Fruit fly (Drosophila melanogaster) whole organism, embryonic: ENCODE measurements around the gene mora.

Experiments
- CG10267 ChIP-seq: fragments of 200-800 bp; sonication (Bioruptor generic); optimal IDR thresholded peaks from 2 replicates; lab custom pipeline; 2018; ENCODE audit warnings: missing biosample characterization, mild to moderate bottlenecking, missing genetic modification characterization, moderate library complexity
- CG10321 ChIP-seq: fragments of 200-800 bp; sonication (Bioruptor generic); IDR thresholded peaks from 2 replicates; pipeline ENCODE4 v1.3.6; 2022; ENCODE audit warnings: missing biosample characterization, missing genetic modification characterization
- CG10366 ChIP-seq: fragments of 200-800 bp; sonication (Bioruptor generic); IDR thresholded peaks from 2 replicates; pipeline ENCODE4 v1.3.6; 2022; ENCODE audit warnings: missing biosample characterization, missing genetic modification characterization
- CG10431 ChIP-seq: fragments of 200-800 bp; sonication (Bioruptor generic); optimal IDR thresholded peaks from 3 replicates; lab custom pipeline; 2018; ENCODE audit warnings: missing biosample characterization, mild to moderate bottlenecking, missing genetic modification characterization
- CG10959 ChIP-seq: fragments of 200-800 bp; sonication (Bioruptor generic); IDR thresholded peaks from 2 replicates; pipeline ENCODE4 v1.3.6; 2022; ENCODE audit warnings: missing biosample characterization, missing genetic modification characterization
- CG11247 ChIP-seq: fragments of 200-800 bp; sonication (Bioruptor generic); IDR thresholded peaks from 2 replicates; pipeline ENCODE4 v1.3.6; 2022; ENCODE audit warnings: missing biosample characterization, missing genetic modification characterization
- CG11504 ChIP-seq: fragments of 200-800 bp; sonication (Bioruptor generic); optimal IDR thresholded peaks from 3 replicates; lab custom pipeline; 2019; ENCODE audit warnings: missing biosample characterization, mild to moderate bottlenecking, missing genetic modification characterization, moderate library complexity
- CG11696 ChIP-seq: fragments of 200-800 bp; sonication (Bioruptor generic); IDR thresholded peaks from 2 replicates; pipeline ENCODE4 v1.3.6; 2022; ENCODE audit warnings: missing biosample characterization, missing genetic modification characterization
- CG12071 ChIP-seq: fragments of 200-800 bp; sonication (Bioruptor generic); optimal IDR thresholded peaks from 3 replicates; lab custom pipeline; 2018; ENCODE audit warnings: missing biosample characterization, mild to moderate bottlenecking, missing genetic modification characterization
- CG12104 ChIP-seq: fragments of 200-800 bp; sonication (Bioruptor generic); optimal IDR thresholded peaks from 3 replicates; lab custom pipeline; 2016; ENCODE audit warnings: missing biosample characterization, missing genetic modification characterization
- CG12659 ChIP-seq: fragments of 200-800 bp; sonication (Bioruptor generic); optimal IDR thresholded peaks from 3 replicates; lab custom pipeline; 2017; ENCODE audit warnings: mild to moderate bottlenecking, missing biosample characterization, missing genetic modification reagents, missing genetic modification characterization
- CG13123 ChIP-seq: fragments of 200-800 bp; sonication (Bioruptor generic); optimal IDR thresholded peaks from 2 replicates; lab custom pipeline; 2016; ENCODE audit warnings: missing biosample characterization, missing genetic modification characterization
- CG14710 ChIP-seq: fragments of 200-800 bp; sonication (Bioruptor generic); optimal IDR thresholded peaks from 3 replicates; lab custom pipeline; 2019; ENCODE audit warnings: missing biosample characterization, mild to moderate bottlenecking, missing genetic modification characterization, moderate library complexity
- CG1529 ChIP-seq: fragments of 200-800 bp; sonication (Bioruptor generic); optimal IDR thresholded peaks from 3 replicates; lab custom pipeline; 2018; ENCODE audit warnings: missing biosample characterization, missing genetic modification characterization
- CG17568 ChIP-seq: fragments of 200-800 bp; sonication (Bioruptor generic); optimal IDR thresholded peaks from 2 replicates; lab custom pipeline; 2018; ENCODE audit warnings: missing biosample characterization, mild to moderate bottlenecking, missing genetic modification characterization, moderate library complexity
- CG3281 ChIP-seq: fragments of 200-800 bp; sonication (Bioruptor generic); optimal IDR thresholded peaks from 3 replicates; lab custom pipeline; 2017; ENCODE audit warnings: missing biosample characterization, mild to moderate bottlenecking, missing genetic modification characterization
- CG3847 ChIP-seq: fragments of 200-800 bp; sonication (Bioruptor generic); IDR thresholded peaks from 2 replicates; pipeline ENCODE4 v1.3.6; 2022; ENCODE audit warnings: missing biosample characterization, missing genetic modification characterization
- CG3995 ChIP-seq: fragments of 200-800 bp; sonication (Bioruptor generic); optimal IDR thresholded peaks from 3 replicates; lab custom pipeline; 2016; ENCODE audit warnings: missing biosample characterization, missing genetic modification characterization
- CG6654 ChIP-seq: fragments of 200-800 bp; sonication (Bioruptor generic); optimal IDR thresholded peaks from 2 replicates; lab custom pipeline; 2017; ENCODE audit warnings: missing biosample characterization, mild to moderate bottlenecking, missing genetic modification characterization
- CG6765 ChIP-seq: fragments of 200-800 bp; sonication (Bioruptor generic); optimal IDR thresholded peaks from 3 replicates; lab custom pipeline; 2017; ENCODE audit warnings: missing biosample characterization, mild to moderate bottlenecking, missing genetic modification characterization
- CG7745 ChIP-seq: fragments of 200-800 bp; sonication (Bioruptor generic); optimal IDR thresholded peaks from 2 replicates; lab custom pipeline; 2018; ENCODE audit warnings: missing biosample characterization, mild to moderate bottlenecking, missing genetic modification characterization, moderate library complexity
- CG7839 ChIP-seq: fragments of 200-800 bp; sonication (Bioruptor generic); optimal IDR thresholded peaks from 3 replicates; lab custom pipeline; 2018; ENCODE audit warnings: missing biosample characterization, mild to moderate bottlenecking, missing genetic modification characterization, moderate library complexity
- CHES-1-like ChIP-seq: fragments of 200-800 bp; sonication (Bioruptor generic); optimal IDR thresholded peaks from 2 replicates; lab custom pipeline; 2016; ENCODE audit warnings: missing biosample characterization, missing genetic modification characterization
- CkIIα-i1 ChIP-seq: fragments of 200-800 bp; sonication (Bioruptor generic); IDR thresholded peaks from 2 replicates; pipeline ENCODE4 v1.3.6; 2022; ENCODE audit warnings: missing biosample characterization, missing genetic modification characterization
- E2f2 ChIP-seq: fragments of 200-800 bp; sonication (Bioruptor generic); IDR thresholded peaks from 2 replicates; pipeline ENCODE4 v1.3.6; 2022; ENCODE audit warnings: missing biosample characterization, missing genetic modification characterization
- Fer1 ChIP-seq: fragments of 200-800 bp; sonication (Bioruptor generic); optimal IDR thresholded peaks from 2 replicates; lab custom pipeline; 2017; ENCODE audit warnings: missing biosample characterization, mild to moderate bottlenecking, missing genetic modification characterization
- GATAe ChIP-seq: fragments of 200-800 bp; sonication (Bioruptor generic); conservative IDR thresholded peaks from 2 replicates; pipeline ENCODE4 v1.3.6; 2022; ENCODE audit warnings: missing biosample characterization, missing genetic modification characterization
- Hmr ChIP-seq: fragments of 200-800 bp; sonication (Bioruptor generic); optimal IDR thresholded peaks from 3 replicates; lab custom pipeline; 2017; ENCODE audit warnings: mild to moderate bottlenecking, missing biosample characterization, missing genetic modification reagents, missing genetic modification characterization
- MESR4 ChIP-seq: fragments of 200-800 bp; sonication (Bioruptor generic); optimal IDR thresholded peaks from 2 replicates; lab custom pipeline; 2018; ENCODE audit warnings: missing biosample characterization, mild to moderate bottlenecking, missing genetic modification characterization, moderate library complexity
- Meics ChIP-seq: fragments of 200-800 bp; sonication (Bioruptor generic); optimal IDR thresholded peaks from 2 replicates; lab custom pipeline; 2017; ENCODE audit warnings: missing biosample characterization, mild to moderate bottlenecking, missing genetic modification characterization
- Mrtf ChIP-seq: fragments of 200-800 bp; sonication (Bioruptor generic); IDR thresholded peaks from 3 replicates; pipeline ENCODE4 v1.3.6; 2022; ENCODE audit warnings: missing biosample characterization, missing genetic modification characterization
- Myb ChIP-seq: fragments of 200-800 bp; sonication (Bioruptor generic); optimal IDR thresholded peaks from 2 replicates; lab custom pipeline; 2016; ENCODE audit warnings: missing biosample characterization, missing genetic modification characterization
- ato ChIP-seq: fragments of 200-800 bp; sonication (Bioruptor generic); IDR thresholded peaks from 2 replicates; pipeline ENCODE4 v1.3.6; 2022; ENCODE audit warnings: missing biosample characterization, missing genetic modification characterization; ENCODE audit not compliant: partially characterized antibody
- bab2 ChIP-seq: fragments of 200-800 bp; sonication (Bioruptor generic); optimal IDR thresholded peaks from 2 replicates; lab custom pipeline; 2016; ENCODE audit warnings: missing biosample characterization, missing genetic modification characterization
- br ChIP-seq: fragments of >200 bp; optimal IDR thresholded peaks from 2 replicates; lab custom pipeline; 2017
- chn ChIP-seq: fragments of 200-800 bp; sonication (Bioruptor generic); optimal IDR thresholded peaks from 2 replicates; lab custom pipeline; 2016; ENCODE audit warnings: missing biosample characterization, missing genetic modification characterization
- ci ChIP-seq: fragments of 200-800 bp; sonication (Bioruptor generic); IDR thresholded peaks from 3 replicates; pipeline ENCODE4 v1.3.6; 2022; ENCODE audit warnings: missing biosample characterization, missing genetic modification characterization
- gce ChIP-seq: fragments of 200-800 bp; sonication (Bioruptor generic); IDR thresholded peaks from 3 replicates; pipeline ENCODE4 v1.3.6; 2022; ENCODE audit warnings: missing biosample characterization, missing genetic modification characterization
- grau ChIP-seq: fragments of 200-800 bp; optimal IDR thresholded peaks from 3 replicates; lab custom pipeline; 2019; ENCODE audit warnings: missing biosample characterization, mild to moderate bottlenecking, missing genetic modification characterization, moderate library complexity
- hb ChIP-seq: fragments of 200-800 bp; sonication (Bioruptor generic); IDR thresholded peaks from 3 replicates; pipeline ENCODE4 v1.3.6; 2022; ENCODE audit warnings: missing biosample characterization, missing genetic modification characterization; ENCODE audit not compliant: partially characterized antibody
- hkb ChIP-seq, 2 experiments: fragments of 200-800 bp in 1 of 2; fragments of >200 bp in 1 of 2; sonication (Bioruptor generic) in 1 of 2; IDR thresholded peaks in 1 of 2; optimal IDR thresholded peaks in 1 of 2; 2 replicates each; pipeline versions ENCODE4 v1.3.6 to Lab custom; 2017 to 2022; ENCODE audit warnings: missing biosample characterization in 1 of 2, missing genetic modification characterization in 1 of 2
- kay ChIP-seq: fragments of 200-800 bp; sonication (Bioruptor generic); optimal IDR thresholded peaks from 2 replicates; lab custom pipeline; 2016; ENCODE audit warnings: missing biosample characterization, missing genetic modification characterization
- kni ChIP-seq: fragments of 200-800 bp; sonication (Bioruptor generic); optimal IDR thresholded peaks from 3 replicates; lab custom pipeline; 2017; ENCODE audit warnings: mild to moderate bottlenecking, missing biosample characterization, missing genetic modification reagents, missing genetic modification characterization
- nau ChIP-seq: fragments of 200-800 bp; sonication (Bioruptor generic); optimal IDR thresholded peaks from 3 replicates; lab custom pipeline; 2017; ENCODE audit warnings: missing biosample characterization, mild to moderate bottlenecking, missing genetic modification characterization, missing genetic modification reagents
- org-1 ChIP-seq: fragments of 200-800 bp; sonication (Bioruptor generic); optimal IDR thresholded peaks from 2 replicates; lab custom pipeline; 2017; ENCODE audit warnings: missing biosample characterization, missing genetic modification characterization
- p53 ChIP-seq: fragments of 200-800 bp; sonication (Bioruptor generic); optimal IDR thresholded peaks from 2 replicates; lab custom pipeline; 2016; ENCODE audit warnings: missing biosample characterization, missing genetic modification characterization
- row ChIP-seq: fragments of 200-800 bp; sonication (Bioruptor generic); IDR thresholded peaks from 3 replicates; pipeline ENCODE4 v1.3.6; 2022; ENCODE audit warnings: missing biosample characterization, missing genetic modification characterization
- sd ChIP-seq: fragments of 200-800 bp; sonication (Bioruptor generic); optimal IDR thresholded peaks from 3 replicates; lab custom pipeline; 2018; ENCODE audit warnings: missing biosample characterization, mild to moderate bottlenecking, missing genetic modification characterization, moderate library complexity
- slbo ChIP-seq: fragments of 200-800 bp; sonication (Bioruptor generic); IDR thresholded peaks from 2 replicates; pipeline ENCODE4 v1.3.6; 2022; ENCODE audit warnings: missing biosample characterization, missing genetic modification characterization
- sna ChIP-seq: fragments of 200-800 bp; sonication (Bioruptor generic); IDR thresholded peaks from 2 replicates; pipeline ENCODE4 v1.3.6; 2022; ENCODE audit warnings: missing biosample characterization, missing genetic modification characterization; ENCODE audit not compliant: partially characterized antibody
- tna ChIP-seq: fragments of 200-800 bp; sonication (Bioruptor generic); IDR thresholded peaks from 2 replicates; pipeline ENCODE4 v1.3.6; 2022; ENCODE audit warnings: missing biosample characterization, missing genetic modification characterization; ENCODE audit not compliant: partially characterized antibody
- trem ChIP-seq: fragments of 200-800 bp; optimal IDR thresholded peaks from 3 replicates; lab custom pipeline; 2019; ENCODE audit warnings: missing biosample characterization, mild to moderate bottlenecking, missing genetic modification characterization, moderate library complexity

The mora gene

dm6 chr3R:24186188-24186587, at the start of gene mora (continued):
- no peak for TF ChIP-seq CG10431 (GFP tag; lab: Kevin White, UChicago)
- no peak for TF ChIP-seq CG11696
- TF ChIP-seq hkb (optimal IDR thresholded peaks at IDR 0.05; lab: Kevin White, UChicago), result no peak
- TF ChIP-seq hkb (GFP tag; IDR thresholded peaks at IDR 0.05; lab: Robert Waterston, UW), result no peak
- no peak for TF ChIP-seq CG1529 (GFP tag; lab: Kevin White, UChicago)
- TF ChIP-seq CG10959 (GFP tag; lab: Robert Waterston, UW), result no peak
- TF ChIP-seq p53 (GFP tag; lab: Kevin White, UChicago), result no peak
- no peak for TF ChIP-seq tna (GFP tag; lab: Robert Waterston, UW)
- peak; percentile 95 for TF ChIP-seq E2f2 (GFP tag; lab: Robert Waterston, UW)
- no peak for TF ChIP-seq hb (GFP tag; lab: Robert Waterston, UW)
- TF ChIP-seq MESR4 (GFP tag; lab: Kevin White, UChicago), result peak; percentile 78
- TF ChIP-seq Mrtf, result no peak
- no peak for TF ChIP-seq org-1 (GFP tag; lab: Kevin White, UChicago)
- TF ChIP-seq gce (GFP tag; lab: Robert Waterston, UW), result no peak
- TF ChIP-seq CG10366 (GFP tag; lab: Robert Waterston, UW), result no peak
- no peak for TF ChIP-seq CHES-1-like
- TF ChIP-seq sd (tag; lab: Kevin White, UChicago), result peak; percentile 48
- TF ChIP-seq CG10321 (GFP tag; lab: Robert Waterston, UW), result no peak
- no peak for TF ChIP-seq Hmr (GFP tag; lab: Kevin White, UChicago)
- no peak for TF ChIP-seq CG11504 (tag; lab: Kevin White, UChicago)
- peak; percentile 26 for TF ChIP-seq trem (tag; lab: Kevin White, UChicago)
- no peak for TF ChIP-seq GATAe (GFP tag; lab: Robert Waterston, UW)
- no peak for TF ChIP-seq CG13123
- TF ChIP-seq chn (GFP tag; lab: Kevin White, UChicago), result no peak
- no peak for TF ChIP-seq CG12659
- TF ChIP-seq Myb (GFP tag; lab: Kevin White, UChicago), result no peak
- peak; percentile 40 for TF ChIP-seq CG14710 (tag; lab: Kevin White, UChicago)
- TF ChIP-seq slbo, result no peak
- TF ChIP-seq CG6654 (GFP tag; lab: Kevin White, UChicago), result no peak
- no peak for TF ChIP-seq kni (GFP tag; lab: Kevin White, UChicago)
- no peak for TF ChIP-seq CG3281
- TF ChIP-seq CG12071, result no peak
- no peak for TF ChIP-seq CkIIα-i1
- no peak for TF ChIP-seq sna (GFP tag; lab: Robert Waterston, UW)
- no peak for TF ChIP-seq CG11247 (GFP tag; lab: Robert Waterston, UW)
- no peak for TF ChIP-seq Fer1 (GFP tag; lab: Kevin White, UChicago)
- TF ChIP-seq CG7745 (tag; lab: Kevin White, UChicago), result no peak
- TF ChIP-seq CG6765 (GFP tag; lab: Kevin White, UChicago), result no peak
- TF ChIP-seq ci (GFP tag; lab: Robert Waterston, UW), result no peak
- no peak for TF ChIP-seq grau (tag; lab: Kevin White, UChicago)
- no peak for TF ChIP-seq br (lab: Kevin White, UChicago)
- TF ChIP-seq CG3995 (GFP tag; lab: Kevin White, UChicago), result peak; percentile 38
- TF ChIP-seq nau (GFP tag; lab: Kevin White, UChicago), result no peak
- TF ChIP-seq row (GFP tag; lab: Robert Waterston, UW), result peak; percentile 11; the same call in 1 of the 3 replicates
- no peak for TF ChIP-seq CG12104 (GFP tag; lab: Kevin White, UChicago)
- TF ChIP-seq Meics (GFP tag; lab: Kevin White, UChicago), result no peak
- TF ChIP-seq CG17568 (GFP tag; lab: Kevin White, UChicago), result no peak
- no peak for TF ChIP-seq bab2 (GFP tag; lab: Kevin White, UChicago)
- TF ChIP-seq CG10267 (tag; lab: Kevin White, UChicago), result peak; percentile 22
- no peak for TF ChIP-seq CG3847 (GFP tag; lab: Robert Waterston, UW)
- TF ChIP-seq CG7839, result no peak
- no peak for TF ChIP-seq kay (GFP tag; lab: Kevin White, UChicago)
- TF ChIP-seq ato (GFP tag; lab: Robert Waterston, UW), result no peak
